Worm (Caenorhabditis elegans) whole organism, L1 larva: Measurements from ENCODE around the gene let-653.

Experiments
- C04F5.9 ChIP-seq: sonication (generic microtip); optimal IDR thresholded peaks from 2 replicates; lab custom pipeline; 2016; ENCODE audit warnings: missing genetic modification characterization, missing compliant biosample characterization
- ama-1 ChIP-seq: fragments of 150-350 bp; optimal IDR thresholded peaks from 2 replicates; lab custom pipeline; 2014
- ceh-82 ChIP-seq, 3 experiments: fragments of 150-350 bp in 1 of 3; sonication (generic microtip) in 2 of 3; optimal IDR thresholded peaks; 2 replicates each; lab custom pipeline; 2014 to 2017; ENCODE audit warnings: missing biosample characterization in 3 of 3, missing genetic modification characterization in 3 of 3
- efl-3 ChIP-seq: fragments of 200-800 bp; sonication (Bioruptor generic); optimal IDR thresholded peaks from 2 replicates; lab custom pipeline; 2018; ENCODE audit warnings: mild to moderate bottlenecking, missing genetic modification characterization, missing compliant biosample characterization
- fkh-10 ChIP-seq: sonication (generic microtip); optimal IDR thresholded peaks from 2 replicates; lab custom pipeline; 2017; ENCODE audit warnings: missing biosample characterization, missing genetic modification reagents, missing genetic modification characterization
- fkh-4 ChIP-seq: sonication (generic microtip); optimal IDR thresholded peaks from 2 replicates; lab custom pipeline; 2016; ENCODE audit warnings: missing compliant biosample characterization, missing genetic modification characterization, borderline replicate concordance
- fkh-8 ChIP-seq: sonication (generic microtip); optimal IDR thresholded peaks from 2 replicates; lab custom pipeline; 2016; ENCODE audit warnings: mild to moderate bottlenecking, missing genetic modification characterization, missing compliant biosample characterization
- nhr-11 ChIP-seq: fragments of 150-350 bp; optimal IDR thresholded peaks from 2 replicates; lab custom pipeline; 2014; ENCODE audit warnings: missing biosample characterization, missing genetic modification characterization
- pqm-1 ChIP-seq: sonication (generic microtip); optimal IDR thresholded peaks from 3 replicates; lab custom pipeline; 2017; ENCODE audit warnings: missing biosample characterization, missing genetic modification characterization
- skn-1 ChIP-seq: fragments of 150-350 bp; optimal IDR thresholded peaks from 2 replicates; lab custom pipeline; 2014; ENCODE audit warnings: missing biosample characterization, missing genetic modification characterization
- swsn-7 ChIP-seq: sonication (generic microtip); optimal IDR thresholded peaks from 2 replicates; lab custom pipeline; 2016; ENCODE audit warnings: missing genetic modification characterization, missing compliant biosample characterization
- unc-62 ChIP-seq: fragments of 150-350 bp; optimal IDR thresholded peaks from 2 replicates; lab custom pipeline; 2014; ENCODE audit warnings: missing biosample characterization, missing genetic modification reagents, missing genetic modification characterization
- ztf-11 ChIP-seq, 2 experiments: sonication (generic microtip); optimal IDR thresholded peaks; 2 replicates each; lab custom pipeline; 2016 to 2017; ENCODE audit warnings: missing genetic modification characterization in 2 of 2, missing biosample characterization in 1 of 2, missing compliant biosample characterization in 1 of 2
- ztf-4 ChIP-seq: fragments of 150-350 bp; optimal IDR thresholded peaks from 2 replicates; lab custom pipeline; 2014; ENCODE audit warnings: missing biosample characterization, missing genetic modification characterization

DNA sequence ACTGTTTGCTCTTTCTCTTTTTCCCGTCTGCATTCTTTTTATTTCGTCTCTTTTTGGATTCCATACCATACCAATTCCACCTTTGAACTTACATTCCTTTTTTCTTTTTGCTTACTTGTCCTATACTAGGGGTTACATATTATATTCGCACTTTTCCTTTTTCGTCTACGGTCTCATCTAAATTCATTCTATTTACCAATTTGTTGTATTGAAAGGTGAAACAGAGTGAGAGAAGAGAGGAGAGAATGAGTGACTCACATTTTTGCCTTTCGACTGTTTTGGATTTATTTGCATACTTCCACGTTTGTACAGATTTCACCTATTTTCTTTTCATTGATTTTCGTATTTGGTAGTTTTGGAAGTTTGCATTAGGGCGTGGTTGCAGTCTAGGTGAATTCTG is 22.0 kb upstream of the let-653 start:
- TF ChIP-seq fkh-10 (GFP tag; lab: Kevin White, UChicago) (no peak), fkh-4 (tag; lab: Kevin White, UChicago) (no peak), C04F5.9 (tag; lab: Kevin White, UChicago) (no peak), skn-1 (tag; lab: Kevin White, UChicago) (no peak), ama-1 (no peak), nhr-11 (tag; lab: Kevin White, UChicago) (no peak), swsn-7 (no peak), ztf-11 (tag; optimal IDR thresholded peaks at IDR 0.05; lab: Kevin White, UChicago) (no peak), efl-3 (GFP tag; lab: Kevin White, UChicago) (no peak), fkh-8 (no peak), ceh-82 (tag; optimal IDR thresholded peaks at IDR 0.05; lab: Kevin White, UChicago) (no peak), pqm-1 (tag; lab: Kevin White, UChicago) (no peak), unc-62 (no peak), ztf-4 (no peak)
